Worm (Caenorhabditis elegans) whole organism, L4 larva: ENCODE measurements around the gene C16A11.4.

Source experiments
- F37D6.2 ChIP-seq: sonication (generic microtip); optimal IDR thresholded peaks from 2 replicates; lab custom pipeline; 2016; ENCODE audit warnings: mild to moderate bottlenecking, missing genetic modification characterization, missing compliant biosample characterization
- aha-1 ChIP-seq: fragments of 150-350 bp; peaks from one replicate; lab custom pipeline; 2014; ENCODE audit warnings: missing biosample characterization, missing genetic modification characterization
- ceh-32 ChIP-seq: sonication (generic microtip); optimal IDR thresholded peaks from 2 replicates; lab custom pipeline; 2016; ENCODE audit warnings: mild to moderate bottlenecking, missing genetic modification characterization, missing compliant biosample characterization; ENCODE audit not compliant: poor library complexity
- ceh-82 ChIP-seq: sonication (generic microtip); optimal IDR thresholded peaks from 2 replicates; lab custom pipeline; 2017; ENCODE audit warnings: missing biosample characterization, missing genetic modification characterization
- ces-1 ChIP-seq: fragments of 150-350 bp; sonication (generic microtip); optimal IDR thresholded peaks from 4 replicates; lab custom pipeline; 2014; ENCODE audit warnings: missing biosample characterization, missing genetic modification reagents, missing genetic modification characterization
- daf-16 ChIP-seq, 3 experiments: sonication (generic microtip); optimal IDR thresholded peaks; 2 replicates each; lab custom pipeline; 2016 to 2017; ENCODE audit warnings: missing genetic modification characterization in 3 of 3, missing genetic modification reagents in 3 of 3, mild to moderate bottlenecking in 2 of 3, missing compliant biosample characterization in 2 of 3, missing biosample characterization in 1 of 3, moderate library complexity in 1 of 3
- daf-8 ChIP-seq: fragments of 200-800 bp; sonication (Bioruptor generic); IDR thresholded peaks from 2 replicates; pipeline ENCODE4 v1.3.6; 2022; ENCODE audit warnings: missing genetic modification characterization, missing compliant biosample characterization
- dmd-6 ChIP-seq: fragments of 200-800 bp; sonication (Bioruptor generic); IDR thresholded peaks from 2 replicates; pipeline ENCODE4 v1.3.6; 2022; ENCODE audit warnings: missing genetic modification reagents, missing genetic modification characterization, missing compliant biosample characterization
- dve-1 ChIP-seq: sonication (generic microtip); optimal IDR thresholded peaks from 2 replicates; lab custom pipeline; 2017; ENCODE audit warnings: antibody characterized with exemption, mild to moderate bottlenecking, missing genetic modification characterization, missing compliant biosample characterization; ENCODE audit not compliant: insufficient read depth
- hlh-11 ChIP-seq: fragments of 200-800 bp; sonication (Bioruptor generic); optimal IDR thresholded peaks from 2 replicates; lab custom pipeline; 2018; ENCODE audit warnings: mild to moderate bottlenecking, missing genetic modification characterization, missing compliant biosample characterization
- hmg-1.1 ChIP-seq: fragments of 200-800 bp; sonication (Bioruptor generic); IDR thresholded peaks from 2 replicates; pipeline ENCODE4 v1.3.6; 2022; ENCODE audit warnings: missing genetic modification reagents, missing genetic modification characterization, missing compliant biosample characterization
- lin-15B ChIP-seq: fragments of 150-350 bp; sonication (generic microtip); optimal IDR thresholded peaks from 3 replicates; lab custom pipeline; 2014; ENCODE audit warnings: missing biosample characterization, missing genetic modification characterization
- lin-29 ChIP-seq: fragments of 200-800 bp; sonication (Bioruptor generic); IDR thresholded peaks from 2 replicates; pipeline ENCODE4 v1.3.6; 2022; ENCODE audit warnings: missing genetic modification reagents, missing genetic modification characterization, missing compliant biosample characterization
- lin-38 ChIP-seq: fragments of 200-800 bp; sonication (Bioruptor generic); IDR thresholded peaks from 2 replicates; pipeline ENCODE4 v1.3.6; 2022; ENCODE audit warnings: missing genetic modification reagents, missing genetic modification characterization, missing compliant biosample characterization
- madf-5 ChIP-seq, 2 experiments: fragments of 200-800 bp; sonication (Bioruptor generic); IDR thresholded peaks; 2 replicates each; pipeline ENCODE4 v1.3.6; 2022; ENCODE audit warnings: missing compliant biosample characterization in 2 of 2, missing genetic modification characterization in 2 of 2
- mdl-1 ChIP-seq, 2 experiments: fragments of 150-350 bp in 1 of 2; sonication (generic microtip) in 1 of 2; optimal IDR thresholded peaks; 2 replicates each; lab custom pipeline; 2014 to 2017; ENCODE audit warnings: missing biosample characterization in 2 of 2, missing genetic modification characterization in 2 of 2
- mep-1 ChIP-seq: fragments of 150-350 bp; sonication (generic microtip); optimal IDR thresholded peaks from 3 replicates; lab custom pipeline; 2014; ENCODE audit warnings: missing biosample characterization, missing genetic modification characterization
- mes-2 ChIP-seq: sonication (generic microtip); optimal IDR thresholded peaks from 2 replicates; lab custom pipeline; 2016; ENCODE audit warnings: missing genotype, mild to moderate bottlenecking, missing genetic modification characterization, missing compliant biosample characterization; ENCODE audit not compliant: poor library complexity, severe bottlenecking
- mxl-2 ChIP-seq: fragments of 200-800 bp; sonication (Bioruptor generic); conservative IDR thresholded peaks from 2 replicates; pipeline ENCODE4 v1.3.6; 2022; ENCODE audit warnings: missing genetic modification reagents, missing genetic modification characterization, missing compliant biosample characterization
- nhr-10 ChIP-seq: fragments of 150-350 bp; optimal IDR thresholded peaks from 2 replicates; lab custom pipeline; 2014; ENCODE audit warnings: missing biosample characterization, missing genetic modification characterization
- nhr-102 ChIP-seq: sonication (generic microtip); optimal IDR thresholded peaks from 2 replicates; lab custom pipeline; 2016; ENCODE audit warnings: mild to moderate bottlenecking, missing genetic modification characterization, moderate library complexity, missing compliant biosample characterization
- nhr-237 ChIP-seq: sonication (generic microtip); optimal IDR thresholded peaks from 2 replicates; lab custom pipeline; 2017; ENCODE audit warnings: missing biosample characterization, missing genetic modification characterization
- nhr-28 ChIP-seq: fragments of 150-350 bp; optimal IDR thresholded peaks from 2 replicates; lab custom pipeline; 2014; ENCODE audit warnings: missing biosample characterization, missing genetic modification characterization
- nhr-41 ChIP-seq: fragments of 200-800 bp; sonication (Bioruptor generic); IDR thresholded peaks from 2 replicates; pipeline ENCODE4 v1.3.6; 2022; ENCODE audit warnings: missing genetic modification reagents, missing genetic modification characterization, missing compliant biosample characterization
- nhr-42 ChIP-seq: fragments of 200-800 bp; sonication (Bioruptor generic); IDR thresholded peaks from 2 replicates; pipeline ENCODE4 v1.3.6; 2022; ENCODE audit warnings: missing genetic modification characterization, missing compliant biosample characterization
- nhr-77 ChIP-seq: fragments of 150-350 bp; optimal IDR thresholded peaks from 2 replicates; lab custom pipeline; 2014; ENCODE audit warnings: missing biosample characterization, missing genetic modification characterization
- php-3 ChIP-seq: fragments of 200-800 bp; sonication (Bioruptor generic); IDR thresholded peaks from 2 replicates; pipeline ENCODE4 v1.3.6; 2022; ENCODE audit warnings: missing genetic modification reagents, missing genetic modification characterization, missing compliant biosample characterization
- pqm-1 ChIP-seq: sonication (generic microtip); optimal IDR thresholded peaks from 2 replicates; lab custom pipeline; 2017; ENCODE audit warnings: missing biosample characterization, missing genetic modification characterization
- snpc-1.2 ChIP-seq: fragments of 200-800 bp; sonication (Bioruptor generic); IDR thresholded peaks from 2 replicates; pipeline ENCODE4 v1.3.6; 2022; ENCODE audit warnings: missing genetic modification reagents, missing genetic modification characterization, missing compliant biosample characterization
- tra-1 ChIP-seq: fragments of 200-800 bp; sonication (Bioruptor generic); IDR thresholded peaks from 2 replicates; pipeline ENCODE4 v1.3.6; 2022; ENCODE audit warnings: missing genetic modification reagents, missing genetic modification characterization, missing compliant biosample characterization
- vab-7 ChIP-seq: fragments of 200-800 bp; sonication (Bioruptor generic); IDR thresholded peaks from 2 replicates; pipeline ENCODE4 v1.3.6; 2022; ENCODE audit warnings: missing genetic modification reagents, missing genetic modification characterization, missing compliant biosample characterization
- zip-2 ChIP-seq: fragments of 150-350 bp; optimal IDR thresholded peaks from 2 replicates; lab custom pipeline; 2014; ENCODE audit warnings: missing biosample characterization, missing genetic modification characterization
- ztf-11 ChIP-seq: fragments of 150-350 bp; optimal IDR thresholded peaks from 2 replicates; lab custom pipeline; 2014; ENCODE audit warnings: missing biosample characterization, missing genetic modification characterization
- ztf-7 ChIP-seq: fragments of 150-350 bp; optimal IDR thresholded peaks from 2 replicates; lab custom pipeline; 2014; ENCODE audit warnings: missing biosample characterization, missing genetic modification characterization

The C16A11.4 gene

ce11 chrII:4226598-4227096, at the start of gene C16A11.4:
C16A11.4 (plus strand) TSS chrII:4227046.
- TF ChIP-seq lin-38 (GFP tag; lab: Robert Waterston, UW) = peak; percentile 28
- no peak for TF ChIP-seq nhr-42
- no peak for TF ChIP-seq madf-5 (GFP tag; IDR thresholded peaks at IDR 0.05; lab: Robert Waterston, UW)
- no peak for TF ChIP-seq F37D6.2 (tag; lab: Kevin White, UChicago)
- TF ChIP-seq mdl-1 (tag; optimal IDR thresholded peaks at IDR 0.05; lab: Kevin White, UChicago) = no peak
- TF ChIP-seq snpc-1.2 = no peak
- no peak for TF ChIP-seq mes-2 (tag; lab: Kevin White, UChicago)
- no peak for TF ChIP-seq tra-1 (GFP tag; lab: Robert Waterston, UW)

ce11 chrII:4178838-4179237, 48.0 kb upstream of the C16A11.4 start, which contains the start of gene R03H10.7:
R03H10.7 (minus strand) TSS chrII:4178938.
- TF ChIP-seq daf-16 (GFP tag; optimal IDR thresholded peaks at IDR 0.05; lab: Kevin White, UChicago) (no peak), daf-16 (tag; optimal IDR thresholded peaks at IDR 0.05; lab: Kevin White, UChicago) (peak; percentile 19), daf-8 (GFP tag; lab: Robert Waterston, UW) (no peak), pqm-1 (tag; lab: Kevin White, UChicago) (peak; percentile 45), snpc-1.2 (no peak)

ce11 chrII:4179897-4180296, 46.9 kb upstream of the C16A11.4 start, which contains the start of gene R03H10.1:
R03H10.1 (plus strand) TSS chrII:4180248.
- TF ChIP-seq ceh-82 (no peak), dve-1 (tag; lab: Kevin White, UChicago) (peak; percentile 66), daf-16 (GFP tag; optimal IDR thresholded peaks at IDR 0.05; lab: Kevin White, UChicago) (no peak), daf-16 (tag; optimal IDR thresholded peaks at IDR 0.05; lab: Kevin White, UChicago) (peak; percentile 89), nhr-28 (tag; lab: Kevin White, UChicago) (peak; percentile 14), nhr-10 (tag; lab: Kevin White, UChicago) (no peak), hlh-11 (tag; lab: Kevin White, UChicago) (peak; percentile 21), lin-15B (tag; lab: Kevin White, UChicago) (no peak), php-3 (GFP tag; lab: Robert Waterston, UW) (peak; percentile 71), aha-1 (tag; lab: Kevin White, UChicago) (peak; percentile 76)

- TF ChIP-seq dmd-6 (GFP tag; lab: Robert Waterston, UW) (no peak), lin-29 (GFP tag; lab: Robert Waterston, UW) (no peak), ztf-7 (no peak), zip-2 (no peak), vab-7 (GFP tag; lab: Robert Waterston, UW) (no peak), mxl-2 (GFP tag; lab: Robert Waterston, UW) (no peak), nhr-41 (no peak), nhr-77 (tag; lab: Kevin White, UChicago) (no peak), ces-1 (GFP tag; lab: Kevin White, UChicago) (no peak)
- TF ChIP-seq, all 104 proteins: peak for 0
These were observed 44.5 kb upstream of the C16A11.4 start, which contains the start of gene R03H10.11 for ce11 chrII:4182364-4182763. R03H10.11 (plus strand) TSS chrII:4182664.

- no peak for TF ChIP-seq ceh-32 (tag; lab: Kevin White, UChicago)
- TF ChIP-seq ces-1 (GFP tag; lab: Kevin White, UChicago) = no peak
- no peak for TF ChIP-seq dve-1 (tag; lab: Kevin White, UChicago)
- TF ChIP-seq nhr-102 (tag; lab: Kevin White, UChicago) = no peak
- TF ChIP-seq nhr-237 (tag; lab: Kevin White, UChicago) = no peak
- no peak for TF ChIP-seq mep-1
- peak; percentile 8 for TF ChIP-seq nhr-28 (tag; lab: Kevin White, UChicago)
- TF ChIP-seq daf-16 (GFP tag; optimal IDR thresholded peaks at IDR 0.05; lab: Kevin White, UChicago) = peak in 1 of 2 experiments; percentile 21
- no peak for TF ChIP-seq daf-16 (tag; optimal IDR thresholded peaks at IDR 0.05; lab: Kevin White, UChicago)
- TF ChIP-seq ztf-11 (tag; lab: Kevin White, UChicago) = no peak
- TF ChIP-seq ceh-82 = no peak
- TF ChIP-seq hmg-1.1 (GFP tag; lab: Robert Waterston, UW) = 0 out of 2 replicates have a peak, but pooled peaks have one; percentile 22
- TF ChIP-seq, all 104 proteins: peak for 3
These were observed 42.9 kb upstream of the C16A11.4 start for ce11 chrII:4183979-4184378.
